Fruit fly (Drosophila melanogaster) whole organism: Measurements from ENCODE around the gene mge.
A peak's percentile ranks its signal among the peaks of the same experiment; 100 is the strongest.

ENCODE experiments used
- CG8478 ChIP-seq: fragments of >200 bp; optimal IDR thresholded peaks from 2 replicates; lab custom pipeline; 2018; ENCODE audit warnings: inconsistent platforms
- Dll ChIP-seq: fragments of >200 bp; optimal IDR thresholded peaks from 2 replicates; lab custom pipeline; 2017
- EcR ChIP-seq, 2 experiments: fragments of >200 bp; optimal IDR thresholded peaks; 2 replicates each; lab custom pipeline; 2017; ENCODE audit warnings: missing biosample characterization in 2 of 2, missing genetic modification characterization in 2 of 2, missing genetic modification reagents in 2 of 2
- pan ChIP-seq: fragments of >200 bp; optimal IDR thresholded peaks from 2 replicates; lab custom pipeline; 2017
- psq ChIP-seq: fragments of >200 bp; optimal IDR thresholded peaks from 2 replicates; lab custom pipeline; 2017
- usp ChIP-seq: fragments of >200 bp; optimal IDR thresholded peaks from 2 replicates; lab custom pipeline; 2017; ENCODE audit warnings: missing biosample characterization, missing genetic modification characterization, mixed read lengths

The mge gene

dm6 chr3L:3933599-3933998, 23.9 kb upstream of the mge start:
- TF ChIP-seq pan (lab: Kevin White, UChicago) = no peak
- no peak for TF ChIP-seq psq (lab: Kevin White, UChicago)
- TF ChIP-seq Dll (lab: Kevin White, UChicago) = no peak
- no peak for TF ChIP-seq CG8478 (lab: Kevin White, UChicago)
- no peak for TF ChIP-seq EcR (GFP tag; optimal IDR thresholded peaks at IDR 0.05; lab: Kevin White, UChicago)
- no peak for TF ChIP-seq usp

dm6 chr3L:3932742-3933289, 23.1 kb upstream of the mge start:
- no peak for TF ChIP-seq usp
- no peak for TF ChIP-seq EcR (GFP tag; optimal IDR thresholded peaks at IDR 0.05; lab: Kevin White, UChicago)
- no peak for TF ChIP-seq pan (lab: Kevin White, UChicago)
- no peak for TF ChIP-seq Dll (lab: Kevin White, UChicago)
- no peak for TF ChIP-seq psq (lab: Kevin White, UChicago)
- TF ChIP-seq CG8478 (lab: Kevin White, UChicago) = no peak

- TF ChIP-seq pan (lab: Kevin White, UChicago) (no peak), Dll (lab: Kevin White, UChicago) (no peak), EcR (GFP tag; optimal IDR thresholded peaks at IDR 0.05; lab: Kevin White, UChicago) (no peak), usp (no peak), psq (lab: Kevin White, UChicago) (no peak), CG8478 (lab: Kevin White, UChicago) (no peak)
Measured at dm6 chr3L:3931778-3932177, 22.0 kb upstream of the mge start.

dm6 chr3L:3930930-3931329, 21.2 kb upstream of the mge start:
- TF ChIP-seq EcR (GFP tag; optimal IDR thresholded peaks at IDR 0.05; lab: Kevin White, UChicago) = no peak
- no peak for TF ChIP-seq CG8478 (lab: Kevin White, UChicago)
- no peak for TF ChIP-seq psq (lab: Kevin White, UChicago)
- no peak for TF ChIP-seq pan (lab: Kevin White, UChicago)
- no peak for TF ChIP-seq usp
- no peak for TF ChIP-seq Dll (lab: Kevin White, UChicago)

dm6 chr3L:3929968-3930767, 20.4 kb upstream of the mge start:
- no peak for TF ChIP-seq psq (lab: Kevin White, UChicago)
- no peak for TF ChIP-seq usp
- no peak for TF ChIP-seq pan (lab: Kevin White, UChicago)
- no peak for TF ChIP-seq EcR (GFP tag; optimal IDR thresholded peaks at IDR 0.05; lab: Kevin White, UChicago)
- no peak for TF ChIP-seq CG8478 (lab: Kevin White, UChicago)
- no peak for TF ChIP-seq Dll (lab: Kevin White, UChicago)

- no peak for TF ChIP-seq CG8478 (lab: Kevin White, UChicago)
- TF ChIP-seq usp = no peak
- TF ChIP-seq pan (lab: Kevin White, UChicago) = no peak
- no peak for TF ChIP-seq Dll (lab: Kevin White, UChicago)
- no peak for TF ChIP-seq psq (lab: Kevin White, UChicago)
- TF ChIP-seq EcR (GFP tag; optimal IDR thresholded peaks at IDR 0.05; lab: Kevin White, UChicago) = no peak
Measured at dm6 chr3L:3928943-3929785, 19.4 kb upstream of the mge start.

- TF ChIP-seq Dll (lab: Kevin White, UChicago) (no peak), pan (lab: Kevin White, UChicago) (no peak), psq (lab: Kevin White, UChicago) (no peak), EcR (GFP tag; optimal IDR thresholded peaks at IDR 0.05; lab: Kevin White, UChicago) (no peak), CG8478 (lab: Kevin White, UChicago) (no peak), usp (no peak)
Measured at dm6 chr3L:3928205-3928942, 18.6 kb upstream of the mge start.

- no peak for TF ChIP-seq psq (lab: Kevin White, UChicago)
- no peak for TF ChIP-seq pan (lab: Kevin White, UChicago)
- no peak for TF ChIP-seq EcR (GFP tag; optimal IDR thresholded peaks at IDR 0.05; lab: Kevin White, UChicago)
- no peak for TF ChIP-seq usp
- TF ChIP-seq CG8478 (lab: Kevin White, UChicago) = no peak
- TF ChIP-seq Dll (lab: Kevin White, UChicago) = no peak
Measured at dm6 chr3L:3927462-3927861, 17.7 kb upstream of the mge start.

- TF ChIP-seq usp (no peak), psq (lab: Kevin White, UChicago) (no peak), pan (lab: Kevin White, UChicago) (peak; percentile 8), CG8478 (lab: Kevin White, UChicago) (no peak), EcR (GFP tag; optimal IDR thresholded peaks at IDR 0.05; lab: Kevin White, UChicago) (no peak), Dll (lab: Kevin White, UChicago) (no peak)
Measured at dm6 chr3L:3926191-3926765, 16.5 kb upstream of the mge start.

dm6 chr3L:3925487-3925886, 15.8 kb upstream of the mge start:
- TF ChIP-seq CG8478 (lab: Kevin White, UChicago) (no peak), Dll (lab: Kevin White, UChicago) (no peak)
